Fruit fly (Drosophila melanogaster) whole organism, embryonic: ENCODE data around the gene RpS26.

ENCODE experiments used
- CG10209 ChIP-seq: fragments of 200-800 bp; sonication (Bioruptor generic); optimal IDR thresholded peaks from 3 replicates; lab custom pipeline; 2017; ENCODE audit warnings: missing biosample characterization, mild to moderate bottlenecking, missing genetic modification characterization, missing genetic modification reagents
- CG12104 ChIP-seq: fragments of 200-800 bp; sonication (Bioruptor generic); optimal IDR thresholded peaks from 3 replicates; lab custom pipeline; 2016; ENCODE audit warnings: missing biosample characterization, missing genetic modification characterization
- CG13894 ChIP-seq: fragments of 200-800 bp; sonication (Bioruptor generic); optimal IDR thresholded peaks from 3 replicates; lab custom pipeline; 2018; ENCODE audit warnings: missing biosample characterization, mild to moderate bottlenecking, missing genetic modification characterization, moderate library complexity
- CG15479 ChIP-seq: fragments of 200-800 bp; sonication (Bioruptor generic); optimal IDR thresholded peaks from 3 replicates; lab custom pipeline; 2019; ENCODE audit warnings: missing biosample characterization, mild to moderate bottlenecking, missing genetic modification characterization, moderate library complexity
- CG15514 ChIP-seq: fragments of 200-800 bp; sonication (Bioruptor generic); optimal IDR thresholded peaks from 3 replicates; lab custom pipeline; 2017; ENCODE audit warnings: missing biosample characterization, missing genetic modification characterization, mild to moderate bottlenecking, moderate library complexity, missing genetic modification reagents
- CG16813 ChIP-seq: fragments of 200-800 bp; sonication (Bioruptor generic); IDR thresholded peaks from 3 replicates; pipeline ENCODE4 v1.3.6; 2022; ENCODE audit warnings: missing biosample characterization, missing genetic modification characterization; ENCODE audit not compliant: partially characterized antibody
- CG17612 ChIP-seq: fragments of 200-800 bp; sonication (Bioruptor generic); IDR thresholded peaks from 2 replicates; pipeline ENCODE4 v1.3.6; 2022; ENCODE audit warnings: missing biosample characterization, missing genetic modification characterization
- CG2199 ChIP-seq: fragments of 200-800 bp; sonication (Bioruptor generic); IDR thresholded peaks from 3 replicates; pipeline ENCODE4 v1.3.6; 2022; ENCODE audit warnings: missing biosample characterization, missing genetic modification characterization
- CG31365 ChIP-seq: fragments of 200-800 bp; sonication (Bioruptor generic); optimal IDR thresholded peaks from 2 replicates; lab custom pipeline; 2018; ENCODE audit warnings: missing biosample characterization, mild to moderate bottlenecking, missing genetic modification characterization
- CG31441 ChIP-seq: fragments of 200-800 bp; sonication (Bioruptor generic); IDR thresholded peaks from 2 replicates; pipeline ENCODE4 v1.3.6; 2022; ENCODE audit warnings: missing biosample characterization, missing genetic modification characterization
- CG3281 ChIP-seq: fragments of 200-800 bp; sonication (Bioruptor generic); optimal IDR thresholded peaks from 3 replicates; lab custom pipeline; 2017; ENCODE audit warnings: missing biosample characterization, mild to moderate bottlenecking, missing genetic modification characterization
- CG4707 ChIP-seq: fragments of 200-800 bp; sonication (Bioruptor generic); optimal IDR thresholded peaks from 2 replicates; lab custom pipeline; 2018; ENCODE audit warnings: missing biosample characterization, mild to moderate bottlenecking, missing genetic modification characterization, moderate library complexity
- CG7928 ChIP-seq: fragments of 200-800 bp; sonication (Bioruptor generic); optimal IDR thresholded peaks from 2 replicates; lab custom pipeline; 2017; ENCODE audit warnings: missing biosample characterization, mild to moderate bottlenecking, missing genetic modification characterization
- CG8359 ChIP-seq: fragments of 200-800 bp; sonication (Bioruptor generic); optimal IDR thresholded peaks from 2 replicates; lab custom pipeline; 2017; ENCODE audit warnings: missing biosample characterization, mild to moderate bottlenecking, missing genetic modification characterization, borderline replicate concordance
- CG8765 ChIP-seq: fragments of 200-800 bp; sonication (Bioruptor generic); IDR thresholded peaks from 2 replicates; pipeline ENCODE4 v1.3.6; 2022; ENCODE audit warnings: missing biosample characterization, missing genetic modification characterization
- Dek ChIP-seq: fragments of 200-800 bp; sonication (Bioruptor generic); optimal IDR thresholded peaks from 3 replicates; lab custom pipeline; 2019; ENCODE audit warnings: missing biosample characterization, mild to moderate bottlenecking, missing genetic modification characterization, moderate library complexity
- E2f1 ChIP-seq: fragments of 200-800 bp; sonication (Bioruptor generic); IDR thresholded peaks from 2 replicates; pipeline ENCODE4 v1.3.6; 2022; ENCODE audit warnings: missing biosample characterization, missing genetic modification characterization
- H2.0 ChIP-seq: fragments of 200-800 bp; sonication (Bioruptor generic); IDR thresholded peaks from 2 replicates; pipeline ENCODE4 v1.3.6; 2022; ENCODE audit warnings: missing biosample characterization, missing genetic modification characterization
- Hmr ChIP-seq: fragments of 200-800 bp; sonication (Bioruptor generic); optimal IDR thresholded peaks from 3 replicates; lab custom pipeline; 2017; ENCODE audit warnings: mild to moderate bottlenecking, missing biosample characterization, missing genetic modification reagents, missing genetic modification characterization
- Jarid2 ChIP-seq: fragments of 200-800 bp; sonication (Bioruptor generic); optimal IDR thresholded peaks from 3 replicates; lab custom pipeline; 2017; ENCODE audit warnings: mild to moderate bottlenecking, missing biosample characterization, missing genetic modification reagents, missing genetic modification characterization
- Mrtf ChIP-seq: fragments of 200-800 bp; sonication (Bioruptor generic); IDR thresholded peaks from 3 replicates; pipeline ENCODE4 v1.3.6; 2022; ENCODE audit warnings: missing biosample characterization, missing genetic modification characterization
- Nf-YA ChIP-seq: fragments of 200-800 bp; sonication (Bioruptor generic); IDR thresholded peaks from 2 replicates; pipeline ENCODE4 v1.3.6; 2022; ENCODE audit warnings: missing biosample characterization, missing genetic modification characterization
- Optix ChIP-seq: fragments of 200-800 bp; sonication (Bioruptor generic); IDR thresholded peaks from 3 replicates; pipeline ENCODE4 v1.3.6; 2022; ENCODE audit warnings: missing biosample characterization, missing genetic modification characterization
- al ChIP-seq: fragments of 200-800 bp; sonication (Bioruptor generic); IDR thresholded peaks from 2 replicates; pipeline ENCODE4 v1.3.6; 2022; ENCODE audit warnings: missing biosample characterization, missing genetic modification characterization
- amos ChIP-seq: fragments of 200-800 bp; sonication (Bioruptor generic); IDR thresholded peaks from 2 replicates; pipeline ENCODE4 v1.3.6; 2022; ENCODE audit warnings: missing biosample characterization, missing genetic modification characterization; ENCODE audit not compliant: partially characterized antibody
- az2 ChIP-seq: fragments of 200-800 bp; sonication (Bioruptor generic); optimal IDR thresholded peaks from 3 replicates; lab custom pipeline; 2016; ENCODE audit warnings: missing biosample characterization, missing genetic modification characterization
- cad ChIP-seq: fragments of >200 bp; optimal IDR thresholded peaks from 2 replicates; lab custom pipeline; 2017; ENCODE audit warnings: missing biosample characterization, missing genetic modification characterization
- cg ChIP-seq: fragments of 200-800 bp; sonication (Bioruptor generic); optimal IDR thresholded peaks from 3 replicates; lab custom pipeline; 2019; ENCODE audit warnings: missing biosample characterization, mild to moderate bottlenecking, missing genetic modification characterization, moderate library complexity
- disco-r ChIP-seq: fragments of 200-800 bp; sonication (Bioruptor generic); optimal IDR thresholded peaks from 2 replicates; lab custom pipeline; 2016; ENCODE audit warnings: missing biosample characterization, missing genetic modification characterization
- dm ChIP-seq: fragments of 200-800 bp; sonication (Bioruptor generic); optimal IDR thresholded peaks from 3 replicates; lab custom pipeline; 2016; ENCODE audit warnings: missing biosample characterization, missing genetic modification characterization
- en ChIP-seq: fragments of 200-800 bp; sonication (Bioruptor generic); optimal IDR thresholded peaks from 2 replicates; lab custom pipeline; 2016; ENCODE audit warnings: missing biosample characterization, missing genetic modification characterization
- hbn ChIP-seq: fragments of 200-800 bp; sonication (Bioruptor generic); IDR thresholded peaks from 2 replicates; pipeline ENCODE4 v1.3.6; 2022; ENCODE audit warnings: missing biosample characterization, missing genetic modification characterization; ENCODE audit not compliant: partially characterized antibody
- jigr1 ChIP-seq: fragments of 200-800 bp; sonication (Bioruptor generic); IDR thresholded peaks from 3 replicates; pipeline ENCODE4 v1.3.6; 2022; ENCODE audit warnings: missing biosample characterization, missing genetic modification characterization
- kni ChIP-seq: fragments of 200-800 bp; sonication (Bioruptor generic); optimal IDR thresholded peaks from 3 replicates; lab custom pipeline; 2017; ENCODE audit warnings: mild to moderate bottlenecking, missing biosample characterization, missing genetic modification reagents, missing genetic modification characterization
- lola ChIP-seq, 3 experiments: fragments of >200 bp in 2 of 3; fragments of 200-800 bp in 1 of 3; sonication (Bioruptor generic) in 1 of 3; optimal IDR thresholded peaks; 2 replicates each; lab custom pipeline; 2017 to 2019; ENCODE audit warnings: missing biosample characterization in 3 of 3, missing genetic modification characterization in 3 of 3, mild to moderate bottlenecking in 1 of 3, moderate library complexity in 1 of 3
- maf-S ChIP-seq: fragments of 200-800 bp; sonication (Bioruptor generic); optimal IDR thresholded peaks from 2 replicates; lab custom pipeline; 2016; ENCODE audit warnings: missing biosample characterization, missing genetic modification characterization
- mirr ChIP-seq: fragments of 200-800 bp; sonication (Bioruptor generic); optimal IDR thresholded peaks from 3 replicates; lab custom pipeline; 2018; ENCODE audit warnings: missing biosample characterization, mild to moderate bottlenecking, missing genetic modification characterization
- nerfin-1 ChIP-seq: fragments of 200-800 bp; sonication (Bioruptor generic); optimal IDR thresholded peaks from 3 replicates; lab custom pipeline; 2019; ENCODE audit warnings: missing biosample characterization, mild to moderate bottlenecking, missing genetic modification characterization, moderate library complexity
- nom ChIP-seq: fragments of 200-800 bp; sonication (Bioruptor generic); optimal IDR thresholded peaks from 2 replicates; lab custom pipeline; 2017; ENCODE audit warnings: missing biosample characterization, missing genetic modification characterization, mild to moderate bottlenecking, moderate library complexity, missing genetic modification reagents
- p53 ChIP-seq: fragments of 200-800 bp; sonication (Bioruptor generic); optimal IDR thresholded peaks from 2 replicates; lab custom pipeline; 2016; ENCODE audit warnings: missing biosample characterization, missing genetic modification characterization
- pfk ChIP-seq: fragments of 200-800 bp; sonication (Bioruptor generic); optimal IDR thresholded peaks from 2 replicates; lab custom pipeline; 2018; ENCODE audit warnings: missing biosample characterization, mild to moderate bottlenecking, missing genetic modification characterization, moderate library complexity
- pita ChIP-seq: fragments of 200-800 bp; sonication (Bioruptor generic); optimal IDR thresholded peaks from 2 replicates; lab custom pipeline; 2017; ENCODE audit warnings: missing biosample characterization, mild to moderate bottlenecking, missing genetic modification characterization
- pros ChIP-seq: fragments of 200-800 bp; sonication (Bioruptor generic); optimal IDR thresholded peaks from 3 replicates; lab custom pipeline; 2019; ENCODE audit warnings: missing biosample characterization, mild to moderate bottlenecking, missing genetic modification characterization, moderate library complexity
- sc ChIP-seq, 3 experiments: fragments of >200 bp in 2 of 3; fragments of 200-800 bp in 1 of 3; sonication (Bioruptor generic) in 1 of 3; optimal IDR thresholded peaks; 2 replicates in 2 of 3; 3 replicates in 1 of 3; lab custom pipeline; 2017; ENCODE audit warnings: mild to moderate bottlenecking in 1 of 3, missing biosample characterization in 1 of 3, missing genetic modification characterization in 1 of 3, missing genetic modification reagents in 1 of 3
- sd ChIP-seq: fragments of 200-800 bp; sonication (Bioruptor generic); optimal IDR thresholded peaks from 3 replicates; lab custom pipeline; 2018; ENCODE audit warnings: missing biosample characterization, mild to moderate bottlenecking, missing genetic modification characterization, moderate library complexity
- tin ChIP-seq: fragments of 200-800 bp; sonication (Bioruptor generic); optimal IDR thresholded peaks from 3 replicates; lab custom pipeline; 2016; ENCODE audit warnings: missing biosample characterization, missing genetic modification characterization
- tll ChIP-seq, 2 experiments: fragments of 200-800 bp in 1 of 2; fragments of >200 bp in 1 of 2; sonication (Bioruptor generic) in 1 of 2; optimal IDR thresholded peaks; 2 replicates each; lab custom pipeline; 2017 to 2019; ENCODE audit warnings: missing biosample characterization in 2 of 2, missing genetic modification characterization in 2 of 2, mild to moderate bottlenecking in 1 of 2, moderate library complexity in 1 of 2
- z ChIP-seq: fragments of 200-800 bp; sonication (Bioruptor generic); IDR thresholded peaks from 3 replicates; pipeline ENCODE4 v1.3.6; 2022; ENCODE audit warnings: missing biosample characterization, missing genetic modification characterization
- zen ChIP-seq: fragments of 200-800 bp; sonication (Bioruptor generic); optimal IDR thresholded peaks from 3 replicates; lab custom pipeline; 2018; ENCODE audit warnings: missing biosample characterization, mild to moderate bottlenecking, missing genetic modification characterization, moderate library complexity

Gene RpS26

DNA sequence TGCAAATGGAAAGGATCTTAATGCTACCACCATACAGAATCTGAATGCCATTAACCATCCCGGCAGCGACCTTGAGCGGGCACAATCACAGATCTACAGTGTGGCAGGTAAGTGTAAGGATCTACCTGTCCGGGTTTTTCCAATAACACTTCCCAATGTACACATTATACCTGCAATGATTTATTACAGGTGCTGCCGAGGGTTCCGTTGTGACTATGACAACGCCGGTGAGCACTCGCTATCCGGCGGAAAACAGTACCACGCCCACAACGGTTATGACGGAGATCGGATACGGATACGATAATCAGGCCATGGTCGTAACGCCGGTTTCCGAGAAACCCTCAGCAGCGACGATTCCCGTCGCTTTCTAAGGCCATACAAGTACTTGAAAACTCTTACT, 43.8 kb upstream of the RpS26 start:
- TF ChIP-seq H2.0 (GFP tag; lab: Robert Waterston, UW) (no peak), az2 (GFP tag; lab: Kevin White, UChicago) (no peak), Mrtf (GFP tag; lab: Robert Waterston, UW) (no peak), Optix (GFP tag; lab: Robert Waterston, UW) (no peak), CG15514 (no peak), CG15479 (peak; percentile 66), cad (GFP tag; lab: Kevin White, UChicago) (peak; percentile 90), CG10209 (GFP tag; lab: Kevin White, UChicago) (no peak), dm (GFP tag; lab: Kevin White, UChicago) (no peak), p53 (no peak), tll (GFP tag; optimal IDR thresholded peaks at IDR 0.05; lab: Kevin White, UChicago) (peak in 1 of 2 experiments; percentile 78), pfk (GFP tag; lab: Kevin White, UChicago) (no peak), CG17612 (no peak), zen (peak; percentile 70), hbn (GFP tag; lab: Robert Waterston, UW) (no peak), Hmr (GFP tag; lab: Kevin White, UChicago) (no peak), sc (optimal IDR thresholded peaks at IDR 0.05; lab: Kevin White, UChicago) (no peak), sc (GFP tag; optimal IDR thresholded peaks at IDR 0.05; lab: Kevin White, UChicago) (no peak), CG8765 (GFP tag; lab: Robert Waterston, UW) (no peak)

dm6 chr2L:18485211-18485610, 42.1 kb upstream of the RpS26 start, which contains the start of gene grnd:
Gene grnd (plus strand): TSS chr2L:18485417.
- TF ChIP-seq pros (GFP tag; lab: Kevin White, UChicago) (peak; percentile 29), Dek (tag; lab: Kevin White, UChicago) (no peak), Jarid2 (GFP tag; lab: Kevin White, UChicago) (peak; percentile 46), CG31441 (GFP tag; lab: Robert Waterston, UW) (no peak), CG4707 (GFP tag; lab: Kevin White, UChicago) (no peak), CG2199 (GFP tag; lab: Robert Waterston, UW) (peak; percentile 64; the same call in 1 of the 3 replicates), jigr1 (no peak), CG3281 (GFP tag; lab: Kevin White, UChicago) (no peak), CG31365 (no peak), CG16813 (no peak), Nf-YA (no peak), maf-S (GFP tag; lab: Kevin White, UChicago) (no peak), nom (peak; percentile 4), lola (GFP tag; optimal IDR thresholded peaks at IDR 0.05; lab: Kevin White, UChicago) (no peak), amos (GFP tag; lab: Robert Waterston, UW) (peak; percentile 26; the same call in 1 of the 2 replicates), z (GFP tag; lab: Robert Waterston, UW) (peak; percentile 95), en (no peak), CG7928 (GFP tag; lab: Kevin White, UChicago) (no peak), E2f1 (GFP tag; lab: Robert Waterston, UW) (no peak), nerfin-1 (tag; lab: Kevin White, UChicago) (no peak), cg (peak; percentile 72), disco-r (GFP tag; lab: Kevin White, UChicago) (no peak), CG8359 (GFP tag; lab: Kevin White, UChicago) (no peak), tin (GFP tag; lab: Kevin White, UChicago) (no peak), CG13894 (tag; lab: Kevin White, UChicago) (no peak), sd (tag; lab: Kevin White, UChicago) (peak; percentile 93), CG12104 (GFP tag; lab: Kevin White, UChicago) (no peak), kni (GFP tag; lab: Kevin White, UChicago) (peak; percentile 43), mirr (peak; percentile 16), tll (GFP tag; optimal IDR thresholded peaks at IDR 0.05; lab: Kevin White, UChicago) (peak in 1 of 2 experiments; percentile 80), al (GFP tag; lab: Robert Waterston, UW) (no peak), pita (GFP tag; lab: Kevin White, UChicago) (no peak)
